Fruit fly (Drosophila melanogaster) whole organism, embryonic: ENCODE measurements around the gene SelT.

Experiments used
- CG10431 ChIP-seq: fragments of 200-800 bp; sonication (Bioruptor generic); optimal IDR thresholded peaks from 3 replicates; lab custom pipeline; 2018; ENCODE audit warnings: missing biosample characterization, mild to moderate bottlenecking, missing genetic modification characterization
- CG12236 ChIP-seq: fragments of 200-800 bp; sonication (Bioruptor generic); optimal IDR thresholded peaks from 2 replicates; lab custom pipeline; 2016; ENCODE audit warnings: missing biosample characterization, missing genetic modification characterization
- CG13287 ChIP-seq: fragments of 200-800 bp; sonication (Bioruptor generic); IDR thresholded peaks from 2 replicates; pipeline ENCODE4 v1.3.6; 2022; ENCODE audit warnings: missing biosample characterization, missing genetic modification characterization; ENCODE audit not compliant: partially characterized antibody
- CG13424 ChIP-seq: fragments of 200-800 bp; sonication (Bioruptor generic); optimal IDR thresholded peaks from 2 replicates; lab custom pipeline; 2019; ENCODE audit warnings: missing biosample characterization, mild to moderate bottlenecking, missing genetic modification characterization, moderate library complexity
- CG17186 ChIP-seq: fragments of 200-800 bp; sonication (Bioruptor generic); optimal IDR thresholded peaks from 3 replicates; lab custom pipeline; 2017; ENCODE audit warnings: missing biosample characterization, missing genetic modification reagents, missing genetic modification characterization
- CG17829 ChIP-seq: fragments of 200-800 bp; optimal IDR thresholded peaks from 2 replicates; lab custom pipeline; 2019; ENCODE audit warnings: missing biosample characterization, mild to moderate bottlenecking, missing genetic modification characterization, moderate library complexity
- CG18011 ChIP-seq: fragments of 200-800 bp; sonication (Bioruptor generic); optimal IDR thresholded peaks from 2 replicates; lab custom pipeline; 2017; ENCODE audit warnings: missing biosample characterization, missing genetic modification characterization, mild to moderate bottlenecking, moderate library complexity, missing genotype
- CG31365 ChIP-seq: fragments of 200-800 bp; sonication (Bioruptor generic); optimal IDR thresholded peaks from 2 replicates; lab custom pipeline; 2018; ENCODE audit warnings: missing biosample characterization, mild to moderate bottlenecking, missing genetic modification characterization
- CG42726 ChIP-seq: fragments of 200-800 bp; sonication (Bioruptor generic); IDR thresholded peaks from 2 replicates; pipeline ENCODE4 v1.3.6; 2022; ENCODE audit warnings: missing biosample characterization, missing genetic modification characterization; ENCODE audit not compliant: partially characterized antibody
- CG4820 ChIP-seq: fragments of 200-800 bp; sonication (Bioruptor generic); optimal IDR thresholded peaks from 3 replicates; lab custom pipeline; 2016; ENCODE audit warnings: missing biosample characterization, missing genetic modification characterization
- CG9437 ChIP-seq: fragments of 200-800 bp; sonication (Bioruptor generic); optimal IDR thresholded peaks from 2 replicates; lab custom pipeline; 2018; ENCODE audit warnings: missing biosample characterization, mild to moderate bottlenecking, missing genetic modification characterization
- CG9727 ChIP-seq: fragments of 200-800 bp; sonication (Bioruptor generic); optimal IDR thresholded peaks from 3 replicates; lab custom pipeline; 2017; ENCODE audit warnings: missing biosample characterization, mild to moderate bottlenecking, missing genetic modification characterization
- CG9932 ChIP-seq: fragments of 200-800 bp; sonication (Bioruptor generic); IDR thresholded peaks from 2 replicates; pipeline ENCODE4 v1.3.6; 2022; ENCODE audit warnings: missing biosample characterization, missing genetic modification characterization
- CTCF ChIP-seq: fragments of 200-800 bp; sonication (Bioruptor generic); optimal IDR thresholded peaks from 2 replicates; lab custom pipeline; 2017; ENCODE audit warnings: missing biosample characterization, mild to moderate bottlenecking, missing genetic modification characterization, moderate library complexity
- Doc3 ChIP-seq: fragments of 200-800 bp; sonication (Bioruptor generic); IDR thresholded peaks from 3 replicates; pipeline ENCODE4 v1.3.6; 2022; ENCODE audit warnings: missing biosample characterization, missing genetic modification characterization; ENCODE audit not compliant: partially characterized antibody
- Ets65A ChIP-seq: fragments of 200-800 bp; sonication (Bioruptor generic); peaks from one replicate; lab custom pipeline; 2016; ENCODE audit warnings: missing biosample characterization, missing genetic modification characterization
- HLHmδ ChIP-seq: fragments of 200-800 bp; sonication (Bioruptor generic); optimal IDR thresholded peaks from 2 replicates; lab custom pipeline; 2018; ENCODE audit warnings: missing biosample characterization, mild to moderate bottlenecking, missing genetic modification characterization, moderate library complexity
- Hey ChIP-seq: fragments of 200-800 bp; sonication (Bioruptor generic); optimal IDR thresholded peaks from 3 replicates; lab custom pipeline; 2018; ENCODE audit warnings: missing biosample characterization, mild to moderate bottlenecking, missing genetic modification characterization
- HmgD ChIP-seq: fragments of 200-800 bp; sonication (Bioruptor generic); optimal IDR thresholded peaks from 3 replicates; lab custom pipeline; 2016; ENCODE audit warnings: missing biosample characterization, missing genetic modification characterization
- Hr3 ChIP-seq: fragments of 200-800 bp; sonication (Bioruptor generic); optimal IDR thresholded peaks from 3 replicates; lab custom pipeline; 2016; ENCODE audit warnings: missing biosample characterization, missing genetic modification characterization
- MBD-R2 ChIP-seq: fragments of 200-800 bp; sonication (Bioruptor generic); IDR thresholded peaks from 2 replicates; pipeline ENCODE4 v1.3.6; 2022; ENCODE audit warnings: missing biosample characterization, missing genetic modification characterization
- Med ChIP-seq: fragments of 200-800 bp; sonication (Bioruptor generic); peaks from one replicate; lab custom pipeline; 2016; ENCODE audit warnings: missing biosample characterization, missing genetic modification characterization, mild to moderate bottlenecking, inconsistent platforms, moderate library complexity
- Nf-YC ChIP-seq: fragments of 200-800 bp; optimal IDR thresholded peaks from 3 replicates; lab custom pipeline; 2019; ENCODE audit warnings: missing biosample characterization, mild to moderate bottlenecking, missing genetic modification characterization, moderate library complexity
- aop ChIP-seq: fragments of 200-800 bp; sonication (Bioruptor generic); IDR thresholded peaks from 2 replicates; pipeline ENCODE4 v1.3.6; 2022; ENCODE audit warnings: missing biosample characterization, missing genetic modification characterization
- bab2 ChIP-seq: fragments of 200-800 bp; sonication (Bioruptor generic); optimal IDR thresholded peaks from 2 replicates; lab custom pipeline; 2016; ENCODE audit warnings: missing biosample characterization, missing genetic modification characterization
- bbx ChIP-seq: fragments of 200-800 bp; sonication (Bioruptor generic); IDR thresholded peaks from 2 replicates; pipeline ENCODE4 v1.3.6; 2022; ENCODE audit warnings: missing biosample characterization, missing genetic modification characterization; ENCODE audit not compliant: partially characterized antibody
- cas ChIP-seq: fragments of 200-800 bp; sonication (Bioruptor generic); IDR thresholded peaks from 2 replicates; pipeline ENCODE4 v1.3.6; 2022; ENCODE audit warnings: missing biosample characterization, missing genetic modification characterization
- ci ChIP-seq: fragments of 200-800 bp; sonication (Bioruptor generic); IDR thresholded peaks from 3 replicates; pipeline ENCODE4 v1.3.6; 2022; ENCODE audit warnings: missing biosample characterization, missing genetic modification characterization
- croc ChIP-seq: fragments of 200-800 bp; sonication (Bioruptor generic); conservative IDR thresholded peaks from 3 replicates; pipeline ENCODE4 v1.3.6; 2022; ENCODE audit warnings: missing biosample characterization, missing genetic modification characterization
- crol ChIP-seq: fragments of 200-800 bp; sonication (Bioruptor generic); IDR thresholded peaks from 2 replicates; pipeline ENCODE4 v1.3.6; 2022; ENCODE audit warnings: missing biosample characterization, missing genetic modification characterization
- cwo ChIP-seq: fragments of 200-800 bp; sonication (Bioruptor generic); optimal IDR thresholded peaks from 3 replicates; lab custom pipeline; 2017; ENCODE audit warnings: missing biosample characterization, missing genetic modification characterization, mild to moderate bottlenecking, moderate library complexity, missing genetic modification reagents
- dan ChIP-seq: fragments of 200-800 bp; sonication (Bioruptor generic); IDR thresholded peaks from 2 replicates; pipeline ENCODE4 v1.3.6; 2022; ENCODE audit warnings: missing biosample characterization, missing genetic modification characterization
- ewg ChIP-seq: fragments of 200-800 bp; sonication (Bioruptor generic); optimal IDR thresholded peaks from 3 replicates; lab custom pipeline; 2017; ENCODE audit warnings: mild to moderate bottlenecking, missing biosample characterization, missing genetic modification reagents, missing genetic modification characterization
- hbn ChIP-seq: fragments of 200-800 bp; sonication (Bioruptor generic); IDR thresholded peaks from 2 replicates; pipeline ENCODE4 v1.3.6; 2022; ENCODE audit warnings: missing biosample characterization, missing genetic modification characterization; ENCODE audit not compliant: partially characterized antibody
- insv ChIP-seq, 2 experiments: fragments of 200-800 bp; sonication (Bioruptor generic); optimal IDR thresholded peaks; 3 replicates each; lab custom pipeline; 2016 to 2018; ENCODE audit warnings: missing biosample characterization in 2 of 2, missing genetic modification characterization in 2 of 2
- jumu ChIP-seq: fragments of 200-800 bp; sonication (Bioruptor generic); optimal IDR thresholded peaks from 3 replicates; lab custom pipeline; 2016; ENCODE audit warnings: missing biosample characterization, missing genetic modification characterization
- mld ChIP-seq: fragments of 200-800 bp; sonication (Bioruptor generic); IDR thresholded peaks from 3 replicates; pipeline ENCODE4 v1.3.6; 2022; ENCODE audit warnings: missing biosample characterization, missing genetic modification characterization; ENCODE audit not compliant: partially characterized antibody
- nom ChIP-seq: fragments of 200-800 bp; sonication (Bioruptor generic); optimal IDR thresholded peaks from 2 replicates; lab custom pipeline; 2017; ENCODE audit warnings: missing biosample characterization, missing genetic modification characterization, mild to moderate bottlenecking, moderate library complexity, missing genetic modification reagents
- otp ChIP-seq: fragments of 200-800 bp; sonication (Bioruptor generic); IDR thresholded peaks from 3 replicates; pipeline ENCODE4, ENCODE4 v1.3.6; 2022; ENCODE audit warnings: missing biosample characterization, missing genetic modification characterization
- pan ChIP-seq, 4 experiments: fragments of >200 bp in 3 of 4; fragments of 200-800 bp in 1 of 4; sonication (Bioruptor generic) in 1 of 4; optimal IDR thresholded peaks in 3 of 4; IDR thresholded peaks in 1 of 4; 2 replicates each; pipeline versions ENCODE4 v1.3.6 to Lab custom; 2017 to 2022; ENCODE audit warnings: missing biosample characterization in 2 of 4, missing genetic modification characterization in 2 of 4, mixed read lengths in 1 of 4
- sc ChIP-seq, 3 experiments: fragments of >200 bp in 2 of 3; fragments of 200-800 bp in 1 of 3; sonication (Bioruptor generic) in 1 of 3; optimal IDR thresholded peaks; 2 replicates in 2 of 3; 3 replicates in 1 of 3; lab custom pipeline; 2017; ENCODE audit warnings: mild to moderate bottlenecking in 1 of 3, missing biosample characterization in 1 of 3, missing genetic modification characterization in 1 of 3, missing genetic modification reagents in 1 of 3
- sim ChIP-seq: fragments of 200-800 bp; sonication (Bioruptor generic); IDR thresholded peaks from 2 replicates; pipeline ENCODE4 v1.3.6; 2022; ENCODE audit warnings: missing biosample characterization, missing genetic modification characterization
- trem ChIP-seq: fragments of 200-800 bp; optimal IDR thresholded peaks from 3 replicates; lab custom pipeline; 2019; ENCODE audit warnings: missing biosample characterization, mild to moderate bottlenecking, missing genetic modification characterization, moderate library complexity
- unc-4 ChIP-seq: fragments of 200-800 bp; sonication (Bioruptor generic); IDR thresholded peaks from 2 replicates; pipeline ENCODE4 v1.3.6; 2022; ENCODE audit warnings: missing biosample characterization, missing genetic modification characterization; ENCODE audit not compliant: partially characterized antibody
- zen2 ChIP-seq: fragments of 200-800 bp; sonication (Bioruptor generic); IDR thresholded peaks from 3 replicates; pipeline ENCODE4 v1.3.6; 2022; ENCODE audit warnings: missing biosample characterization, missing genetic modification characterization; ENCODE audit not compliant: partially characterized antibody

The SelT gene

dm6 chr2L:5054953-5055352 lies 44.2 kb downstream of the SelT start, which contains the start of the genes CG14036 and His3.3A (continued):
- no peak for TF ChIP-seq Hey (tag; lab: Kevin White, UChicago)
- TF ChIP-seq CG12236 (GFP tag; lab: Kevin White, UChicago): no peak
- peak; percentile 33 for TF ChIP-seq CTCF (GFP tag; lab: Kevin White, UChicago)
- TF ChIP-seq sc (optimal IDR thresholded peaks at IDR 0.05; lab: Kevin White, UChicago): no peak
- TF ChIP-seq sc (GFP tag; optimal IDR thresholded peaks at IDR 0.05; lab: Kevin White, UChicago): no peak
- TF ChIP-seq MBD-R2 (GFP tag; lab: Robert Waterston, UW): peak; percentile 86
- TF ChIP-seq HmgD (GFP tag; lab: Kevin White, UChicago): no peak
- peak; percentile 69 for TF ChIP-seq unc-4 (GFP tag; lab: Robert Waterston, UW)
- TF ChIP-seq zen2 (GFP tag; lab: Robert Waterston, UW): peak; percentile 52; the same call in 2 of the 3 replicates
- no peak for TF ChIP-seq pan (optimal IDR thresholded peaks at IDR 0.05; lab: Kevin White, UChicago)
- peak in 1 of 2 experiments; percentile 36 for TF ChIP-seq pan (GFP tag; optimal IDR thresholded peaks at IDR 0.05 in 1 of 2, IDR thresholded peaks at IDR 0.05 in 1 of 2)
- no peak for TF ChIP-seq dan (GFP tag; lab: Robert Waterston, UW)
- TF ChIP-seq CG17186: peak; percentile 56
- peak; percentile 29 for TF ChIP-seq nom (GFP tag; lab: Kevin White, UChicago)
- peak; percentile 75 for TF ChIP-seq trem (tag; lab: Kevin White, UChicago)
- peak; percentile 59; the same call in 1 of the 2 replicates for TF ChIP-seq CG42726
- TF ChIP-seq ci (GFP tag; lab: Robert Waterston, UW): peak; percentile 58; the same call in 1 of the 3 replicates
- TF ChIP-seq CG17829 (tag; lab: Kevin White, UChicago): peak; percentile 56
- TF ChIP-seq bbx: peak; percentile 60
- TF ChIP-seq Doc3 (GFP tag; lab: Robert Waterston, UW): peak; percentile 49; the same call in 1 of the 3 replicates
- peak; percentile 87 for TF ChIP-seq Med (GFP tag; lab: Kevin White, UChicago)
- peak; percentile 35; the same call in 1 of the 2 replicates for TF ChIP-seq CG9932
- TF ChIP-seq CG31365: no peak
- no peak for TF ChIP-seq CG18011 (GFP tag; lab: Kevin White, UChicago)
- TF ChIP-seq crol: peak; percentile 98
- TF ChIP-seq insv (GFP tag; optimal IDR thresholded peaks at IDR 0.05; lab: Kevin White, UChicago): peak in 1 of 2 experiments; percentile 14
- peak; percentile 43 for TF ChIP-seq CG13424 (tag; lab: Kevin White, UChicago)
- TF ChIP-seq hbn (GFP tag; lab: Robert Waterston, UW): peak; percentile 58
- peak; percentile 37 for TF ChIP-seq Nf-YC (tag; lab: Kevin White, UChicago)
- TF ChIP-seq Ets65A (GFP tag; lab: Kevin White, UChicago): peak; percentile 41
- TF ChIP-seq jumu: peak; percentile 24
- TF ChIP-seq sim (GFP tag; lab: Robert Waterston, UW): no peak
- TF ChIP-seq cwo: no peak
- TF ChIP-seq mld: 0 out of 3 replicates have a peak, but pooled peaks have one; percentile 41
- TF ChIP-seq CG9727 (GFP tag; lab: Kevin White, UChicago): peak; percentile 32
- no peak for TF ChIP-seq aop
- peak; percentile 90 for TF ChIP-seq CG4820 (GFP tag; lab: Kevin White, UChicago)
- TF ChIP-seq otp (GFP tag; lab: Robert Waterston, UW): no peak
- no peak for TF ChIP-seq Hr3 (GFP tag; lab: Kevin White, UChicago)
- TF ChIP-seq croc (GFP tag; lab: Robert Waterston, UW): no peak
- peak; percentile 40 for TF ChIP-seq ewg (GFP tag; lab: Kevin White, UChicago)
- TF ChIP-seq cas (GFP tag; lab: Robert Waterston, UW): no peak
- peak; percentile 74 for TF ChIP-seq HLHmδ
- peak; percentile 42 for TF ChIP-seq CG10431 (GFP tag; lab: Kevin White, UChicago)
- peak; percentile 81 for TF ChIP-seq CG13287
- TF ChIP-seq CG9437: no peak
- TF ChIP-seq bab2: peak; percentile 6
